Worm (Caenorhabditis elegans): Measurements from ENCODE around the gene B0513.4.
A peak's percentile ranks its signal among the peaks of the same experiment; 100 is the strongest.

Gene B0513.4

ce11 chrIV:13878738-13879137 is 1.2 kb upstream of the B0513.4 start:
- TF ChIP-seq T22C8.4 (GFP tag; IDR thresholded peaks at IDR 0.05) = no peak
- TF ChIP-seq ref-1 (GFP tag; conservative IDR thresholded peaks at IDR 0.05) = no peak
- TF ChIP-seq flt-1 (GFP tag; IDR thresholded peaks at IDR 0.05) = no peak
- no peak for TF ChIP-seq med-1 (GFP tag; optimal IDR thresholded peaks at IDR 0.05; ENCODE audit: insufficient read depth)
- TF ChIP-seq cog-1 (tag; optimal IDR thresholded peaks at IDR 0.05) = no peak
- no peak for TF ChIP-seq tab-1 (GFP tag; IDR thresholded peaks at IDR 0.05)
- TF ChIP-seq klf-2 (GFP tag; conservative IDR thresholded peaks at IDR 0.05) = no peak
- no peak for TF ChIP-seq ztf-29 (GFP tag; IDR thresholded peaks at IDR 0.05)
- TF ChIP-seq ztf-23 (GFP tag; IDR thresholded peaks at IDR 0.05) = no peak

- no peak for TF ChIP-seq cog-1 (tag; optimal IDR thresholded peaks at IDR 0.05)
- TF ChIP-seq ztf-29 (GFP tag; IDR thresholded peaks at IDR 0.05) = no peak
Measured at ce11 chrIV:13880370-13880769, 419 bp downstream of the B0513.4 start.

- TF ChIP-seq ztf-29 (GFP tag; IDR thresholded peaks at IDR 0.05) (no peak), T22C8.4 (GFP tag; IDR thresholded peaks at IDR 0.05) (no peak), med-1 (GFP tag; optimal IDR thresholded peaks at IDR 0.05; ENCODE audit: insufficient read depth) (no peak), tab-1 (GFP tag; IDR thresholded peaks at IDR 0.05) (no peak), cog-1 (tag; optimal IDR thresholded peaks at IDR 0.05) (no peak), ztf-23 (GFP tag; IDR thresholded peaks at IDR 0.05) (no peak), flt-1 (GFP tag; IDR thresholded peaks at IDR 0.05) (no peak), ref-1 (GFP tag; conservative IDR thresholded peaks at IDR 0.05) (no peak), klf-2 (GFP tag; conservative IDR thresholded peaks at IDR 0.05) (no peak)
Measured at ce11 chrIV:13880803-13881202, 852 bp downstream of the B0513.4 start.

- no peak for TF ChIP-seq tab-1 (GFP tag; IDR thresholded peaks at IDR 0.05)
- 0 out of 2 replicates have a peak, but pooled peaks have one; percentile 44 for TF ChIP-seq flt-1 (GFP tag; IDR thresholded peaks at IDR 0.05)
- TF ChIP-seq ztf-23 (GFP tag; IDR thresholded peaks at IDR 0.05) = no peak
- no peak for TF ChIP-seq med-1 (GFP tag; optimal IDR thresholded peaks at IDR 0.05; ENCODE audit: insufficient read depth)
- TF ChIP-seq ztf-29 (GFP tag; IDR thresholded peaks at IDR 0.05) = no peak
- TF ChIP-seq ref-1 (GFP tag; conservative IDR thresholded peaks at IDR 0.05) = no peak
- peak; percentile 50 for TF ChIP-seq cog-1 (tag; optimal IDR thresholded peaks at IDR 0.05)
- TF ChIP-seq klf-2 (GFP tag; conservative IDR thresholded peaks at IDR 0.05) = 0 out of 2 replicates have a peak, but pooled peaks have one; percentile 19
- TF ChIP-seq T22C8.4 (GFP tag; IDR thresholded peaks at IDR 0.05) = peak; percentile 68
Measured at ce11 chrIV:13881754-13882275, 1.9 kb downstream of the B0513.4 start, which contains the start of gene rpl-29. Gene rpl-29 (plus strand): TSS chrIV:13882225.

- no peak for TF ChIP-seq T22C8.4 (GFP tag; IDR thresholded peaks at IDR 0.05)
- no peak for TF ChIP-seq ztf-29 (GFP tag; IDR thresholded peaks at IDR 0.05)
- TF ChIP-seq klf-2 (GFP tag; conservative IDR thresholded peaks at IDR 0.05) = no peak
Measured at ce11 chrIV:13882573-13882972, 2.6 kb downstream of the B0513.4 start, which contains the start of gene thoc-7. Gene thoc-7 (plus strand): TSS chrIV:13882734.

ce11 chrIV:13883922-13884321 is 4.0 kb downstream of the B0513.4 start:
- no peak for TF ChIP-seq ref-1 (GFP tag; conservative IDR thresholded peaks at IDR 0.05)

ce11 chrIV:13884435-13884834 is 4.5 kb downstream of the B0513.4 start:
- TF ChIP-seq klf-2 (GFP tag; conservative IDR thresholded peaks at IDR 0.05) = peak; percentile 35; the same call in 1 of the 2 replicates

ce11 chrIV:13887408-13888163 is 7.6 kb downstream of the B0513.4 start, which contains the start of gene lin-66:
Gene lin-66 (plus strand): TSS chrIV:13888079.
- TF ChIP-seq cog-1 (tag; optimal IDR thresholded peaks at IDR 0.05) (peak; percentile 86), klf-2 (GFP tag; conservative IDR thresholded peaks at IDR 0.05) (no peak), ztf-23 (GFP tag; IDR thresholded peaks at IDR 0.05) (no peak), T22C8.4 (GFP tag; IDR thresholded peaks at IDR 0.05) (no peak), ref-1 (GFP tag; conservative IDR thresholded peaks at IDR 0.05) (no peak; the same call in 1 of the 2 replicates), tab-1 (GFP tag; IDR thresholded peaks at IDR 0.05) (no peak), ztf-29 (GFP tag; IDR thresholded peaks at IDR 0.05) (no peak), flt-1 (GFP tag; IDR thresholded peaks at IDR 0.05) (peak; percentile 75), med-1 (GFP tag; optimal IDR thresholded peaks at IDR 0.05; ENCODE audit: insufficient read depth) (peak; percentile 19)

- TF ChIP-seq cog-1 (tag; optimal IDR thresholded peaks at IDR 0.05) (no peak), ztf-23 (GFP tag; IDR thresholded peaks at IDR 0.05) (no peak), tab-1 (GFP tag; IDR thresholded peaks at IDR 0.05) (no peak), klf-2 (GFP tag; conservative IDR thresholded peaks at IDR 0.05) (no peak), med-1 (GFP tag; optimal IDR thresholded peaks at IDR 0.05; ENCODE audit: insufficient read depth) (no peak), ztf-29 (GFP tag; IDR thresholded peaks at IDR 0.05) (no peak), ref-1 (GFP tag; conservative IDR thresholded peaks at IDR 0.05) (no peak), T22C8.4 (GFP tag; IDR thresholded peaks at IDR 0.05) (no peak), flt-1 (GFP tag; IDR thresholded peaks at IDR 0.05) (no peak)
Measured at ce11 chrIV:13888164-13888518, 8.2 kb downstream of the B0513.4 start.

ce11 chrIV:13893103-13893502 is 13.2 kb downstream of the B0513.4 start:
- no peak for TF ChIP-seq tab-1 (GFP tag; IDR thresholded peaks at IDR 0.05)
- TF ChIP-seq ref-1 (GFP tag; conservative IDR thresholded peaks at IDR 0.05) = 0 out of 2 replicates have a peak, but pooled peaks have one; percentile 17
- TF ChIP-seq cog-1 (tag; optimal IDR thresholded peaks at IDR 0.05) = no peak
- TF ChIP-seq ztf-23 (GFP tag; IDR thresholded peaks at IDR 0.05) = 0 out of 2 replicates have a peak, but pooled peaks have one; percentile 10
- no peak for TF ChIP-seq med-1 (GFP tag; optimal IDR thresholded peaks at IDR 0.05; ENCODE audit: insufficient read depth)
